Worm (Caenorhabditis elegans) whole organism, young adult: ENCODE results near the gene abu-12.

Experiments used
- B0019.2 ChIP-seq: fragments of 200-800 bp; sonication (Bioruptor generic); conservative IDR thresholded peaks from 2 replicates; pipeline ENCODE4 v1.3.6; 2022; ENCODE audit warnings: missing genetic modification reagents, missing genetic modification characterization, missing compliant biosample characterization
- B0336.3 ChIP-seq: fragments of 200-800 bp; sonication (Bioruptor generic); IDR thresholded peaks from 2 replicates; pipeline ENCODE4 v1.3.6; 2022; ENCODE audit warnings: missing genetic modification characterization, missing compliant biosample characterization
- D2030.7 ChIP-seq: fragments of 200-800 bp; sonication (Bioruptor generic); IDR thresholded peaks from 2 replicates; pipeline ENCODE4 v1.3.6; 2022; ENCODE audit warnings: missing genetic modification reagents, missing genetic modification characterization, missing compliant biosample characterization
- F55B11.4 ChIP-seq: sonication (generic microtip); optimal IDR thresholded peaks from 2 replicates; lab custom pipeline; 2016; ENCODE audit warnings: missing compliant biosample characterization, missing genetic modification characterization, borderline replicate concordance; ENCODE audit not compliant: insufficient read depth
- F57A8.1 ChIP-seq: fragments of 200-800 bp; sonication (Bioruptor generic); optimal IDR thresholded peaks from 2 replicates; lab custom pipeline; 2018; ENCODE audit warnings: mild to moderate bottlenecking, missing genetic modification characterization, moderate library complexity, missing compliant biosample characterization
- F57C9.4 ChIP-seq: sonication (generic microtip); optimal IDR thresholded peaks from 2 replicates; lab custom pipeline; 2017; ENCODE audit warnings: mild to moderate bottlenecking, missing genetic modification characterization, missing compliant biosample characterization
- Y67H2A.10 ChIP-seq: fragments of 200-800 bp; sonication (Bioruptor generic); conservative IDR thresholded peaks from 2 replicates; pipeline ENCODE4 v1.3.6; 2022; ENCODE audit warnings: missing genetic modification reagents, missing genetic modification characterization, missing compliant biosample characterization
- akir-1 ChIP-seq: fragments of 200-800 bp; sonication (Bioruptor generic); optimal IDR thresholded peaks from 2 replicates; lab custom pipeline; 2018; ENCODE audit warnings: mild to moderate bottlenecking, missing genetic modification characterization, moderate library complexity, missing compliant biosample characterization
- aptf-2 ChIP-seq: fragments of 200-800 bp; sonication (Bioruptor generic); conservative IDR thresholded peaks from 2 replicates; pipeline ENCODE4 v1.3.6; 2022; ENCODE audit warnings: missing genetic modification reagents, missing genetic modification characterization, missing compliant biosample characterization
- attf-6 ChIP-seq: fragments of 200-800 bp; sonication (Bioruptor generic); IDR thresholded peaks from 2 replicates; pipeline ENCODE4 v1.3.6; 2022; ENCODE audit warnings: missing genetic modification reagents, missing genetic modification characterization, missing compliant biosample characterization
- bed-1 ChIP-seq: fragments of 200-800 bp; sonication (Bioruptor generic); IDR thresholded peaks from 2 replicates; pipeline ENCODE4 v1.3.6; 2022; ENCODE audit warnings: missing genetic modification reagents, missing genetic modification characterization, missing compliant biosample characterization
- cebp-2 ChIP-seq: fragments of 200-800 bp; sonication (Bioruptor generic); IDR thresholded peaks from 2 replicates; pipeline ENCODE4 v1.3.6; 2022; ENCODE audit warnings: missing genetic modification characterization, missing compliant biosample characterization
- ceh-40 ChIP-seq: fragments of 200-800 bp; sonication (Bioruptor generic); IDR thresholded peaks from 2 replicates; pipeline ENCODE4 v1.3.6; 2022; ENCODE audit warnings: missing genetic modification characterization, missing compliant biosample characterization
- ceh-58 ChIP-seq: fragments of 200-800 bp; sonication (Bioruptor generic); IDR thresholded peaks from 2 replicates; pipeline ENCODE4 v1.3.6; 2022; ENCODE audit warnings: missing genetic modification characterization, missing compliant biosample characterization
- ceh-91 ChIP-seq: fragments of 200-800 bp; sonication (Bioruptor generic); IDR thresholded peaks from 2 replicates; pipeline ENCODE4 v1.3.6; 2022; ENCODE audit warnings: missing genetic modification reagents, missing genetic modification characterization, missing compliant biosample characterization
- die-1 ChIP-seq: sonication (generic microtip); optimal IDR thresholded peaks from 2 replicates; lab custom pipeline; 2016; ENCODE audit warnings: missing genotype, mild to moderate bottlenecking, missing genetic modification characterization, missing compliant biosample characterization
- gei-17 ChIP-seq: fragments of 200-800 bp; sonication (Bioruptor generic); optimal IDR thresholded peaks from 2 replicates; lab custom pipeline; 2018; ENCODE audit warnings: mild to moderate bottlenecking, missing genetic modification characterization, missing compliant biosample characterization
- hlh-12 ChIP-seq: sonication (generic microtip); optimal IDR thresholded peaks from 2 replicates; lab custom pipeline; 2016; ENCODE audit warnings: missing genetic modification characterization, missing compliant biosample characterization
- hmg-1.2 ChIP-seq: fragments of 200-800 bp; sonication (Bioruptor generic); IDR thresholded peaks from 2 replicates; pipeline ENCODE4 v1.3.6; 2022; ENCODE audit warnings: missing genetic modification reagents, missing genetic modification characterization, missing compliant biosample characterization
- hmg-20 ChIP-seq: fragments of 200-800 bp; sonication (Bioruptor generic); IDR thresholded peaks from 2 replicates; pipeline ENCODE4 v1.3.6; 2022; ENCODE audit warnings: missing genetic modification reagents, missing genetic modification characterization, missing compliant biosample characterization
- hrde-1 ChIP-seq: sonication (generic microtip); optimal IDR thresholded peaks from 2 replicates; lab custom pipeline; 2016; ENCODE audit warnings: missing genetic modification characterization, mild to moderate bottlenecking, missing compliant biosample characterization, moderate library complexity, missing genotype, missing genetic modification reagents, borderline replicate concordance
- hsf-1 ChIP-seq: fragments of 200-800 bp; sonication (Bioruptor generic); IDR thresholded peaks from 2 replicates; pipeline ENCODE4 v1.3.6; 2022; ENCODE audit warnings: missing genetic modification reagents, missing genetic modification characterization, missing compliant biosample characterization
- lag-1 ChIP-seq: fragments of 200-800 bp; sonication (Bioruptor generic); IDR thresholded peaks from 2 replicates; pipeline ENCODE4 v1.3.6; 2022; ENCODE audit warnings: missing genetic modification reagents, missing genetic modification characterization, missing compliant biosample characterization
- lin-35 ChIP-seq, 3 experiments: fragments of 150-350 bp in 2 of 3; sonication (generic microtip) in 1 of 3; optimal IDR thresholded peaks; 2 replicates each; lab custom pipeline; 2014 to 2018; ENCODE audit warnings: missing biosample characterization in 3 of 3, missing genetic modification characterization in 3 of 3, missing genetic modification reagents in 3 of 3
- lin-40 ChIP-seq: sonication (generic microtip); optimal IDR thresholded peaks from 2 replicates; lab custom pipeline; 2016; ENCODE audit warnings: missing genetic modification characterization, mild to moderate bottlenecking, missing compliant biosample characterization, missing genotype, missing genetic modification reagents
- lin-54 ChIP-seq: fragments of 200-800 bp; sonication (Bioruptor generic); optimal IDR thresholded peaks from 2 replicates; lab custom pipeline; 2018; ENCODE audit warnings: mild to moderate bottlenecking, missing genetic modification characterization, missing compliant biosample characterization
- lir-1 ChIP-seq: fragments of 200-800 bp; sonication (Bioruptor generic); conservative IDR thresholded peaks from 2 replicates; pipeline ENCODE4 v1.3.6; 2022; ENCODE audit warnings: missing genetic modification reagents, missing genetic modification characterization, missing compliant biosample characterization
- madf-10 ChIP-seq: sonication (generic microtip); optimal IDR thresholded peaks from 2 replicates; lab custom pipeline; 2016; ENCODE audit warnings: mild to moderate bottlenecking, missing genetic modification characterization, missing compliant biosample characterization
- madf-6 ChIP-seq: fragments of 200-800 bp; sonication (Bioruptor generic); IDR thresholded peaks from 2 replicates; pipeline ENCODE4 v1.3.6; 2022; ENCODE audit warnings: missing genetic modification reagents, missing genetic modification characterization, missing compliant biosample characterization
- mcd-1 ChIP-seq: fragments of 200-800 bp; sonication (Bioruptor generic); IDR thresholded peaks from 2 replicates; pipeline ENCODE4 v1.3.6; 2022; ENCODE audit warnings: missing genetic modification reagents, missing genetic modification characterization, missing compliant biosample characterization
- repo-1 ChIP-seq: sonication (generic microtip); optimal IDR thresholded peaks from 2 replicates; lab custom pipeline; 2017; ENCODE audit warnings: mild to moderate bottlenecking, missing genetic modification characterization, missing compliant biosample characterization
- snpc-3.4 ChIP-seq: sonication (generic microtip); optimal IDR thresholded peaks from 2 replicates; lab custom pipeline; 2017; ENCODE audit warnings: missing genetic modification characterization, mild to moderate bottlenecking, missing compliant biosample characterization, antibody characterized with exemption, moderate library complexity, missing genotype, missing genetic modification reagents
- tbx-9 ChIP-seq: sonication (generic microtip); optimal IDR thresholded peaks from 2 replicates; lab custom pipeline; 2016; ENCODE audit warnings: borderline replicate concordance, missing genetic modification characterization, inconsistent platforms, missing compliant biosample characterization
- tlf-1 ChIP-seq: fragments of 200-800 bp; sonication (Bioruptor generic); optimal IDR thresholded peaks from 2 replicates; lab custom pipeline; 2018; ENCODE audit warnings: mild to moderate bottlenecking, missing genetic modification characterization, missing compliant biosample characterization
- unc-62 ChIP-seq: fragments of 150-350 bp; optimal IDR thresholded peaks from 2 replicates; lab custom pipeline; 2014; ENCODE audit warnings: missing biosample characterization, missing genetic modification reagents, missing genetic modification characterization
- ztf-25 ChIP-seq: fragments of 200-800 bp; sonication (Bioruptor generic); IDR thresholded peaks from 2 replicates; pipeline ENCODE4 v1.3.6; 2022; ENCODE audit warnings: missing genetic modification reagents, missing genetic modification characterization, missing compliant biosample characterization
- ztf-28 ChIP-seq: fragments of 200-800 bp; sonication (Bioruptor generic); IDR thresholded peaks from 2 replicates; pipeline ENCODE4 v1.3.6; 2022; ENCODE audit warnings: missing genetic modification reagents, missing genetic modification characterization, missing compliant biosample characterization

The abu-12 gene

ce11 chrX:481150-481549 is 23.7 kb upstream of the abu-12 start, which contains the start of gene che-2:
che-2 (plus strand) TSS chrX:481450.
- TF ChIP-seq hrde-1 (tag; lab: Kevin White, UChicago), result no peak
- TF ChIP-seq hmg-1.2 (GFP tag; lab: Robert Waterston, UW), result no peak
- no peak for TF ChIP-seq ztf-28 (GFP tag; lab: Robert Waterston, UW)
- no peak for TF ChIP-seq F57C9.4
- TF ChIP-seq F57A8.1 (GFP tag; lab: Kevin White, UChicago), result no peak
- no peak for TF ChIP-seq tlf-1 (GFP tag; lab: Kevin White, UChicago)
- no peak for TF ChIP-seq mcd-1
- no peak for TF ChIP-seq B0336.3
- TF ChIP-seq ceh-40 (GFP tag; lab: Robert Waterston, UW), result no peak
- no peak for TF ChIP-seq lin-54 (GFP tag; lab: Kevin White, UChicago)
- TF ChIP-seq akir-1 (GFP tag; lab: Kevin White, UChicago), result no peak

DNA sequence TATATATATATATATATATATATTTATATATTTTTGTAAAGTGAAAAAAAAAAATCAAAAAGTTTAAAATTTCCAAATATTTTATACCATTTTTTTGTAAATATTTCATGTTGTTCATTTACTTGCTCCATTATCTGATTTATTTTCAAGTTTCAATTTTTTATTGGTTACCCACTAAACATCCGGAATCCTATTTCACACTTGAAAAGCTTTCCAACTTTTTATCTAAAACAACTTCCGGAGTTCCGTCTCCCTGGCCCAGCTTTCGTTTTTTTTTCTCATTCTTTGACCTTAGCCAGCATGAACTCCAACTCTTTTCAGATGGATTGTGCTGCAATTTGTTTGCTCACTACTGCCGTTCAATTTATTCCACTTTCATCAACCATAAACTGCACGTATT is 18.9 kb upstream of the abu-12 start, which contains the start of gene F38G1.3:
Gene F38G1.3 (plus strand): TSS at position 301 of the 400 bp plus-strand sequence.
- no peak for TF ChIP-seq repo-1
- TF ChIP-seq hmg-1.2 (GFP tag; lab: Robert Waterston, UW), result no peak
- no peak for TF ChIP-seq hsf-1 (GFP tag; lab: Robert Waterston, UW)
- TF ChIP-seq tbx-9 (tag; lab: Kevin White, UChicago), result no peak
- TF ChIP-seq madf-10 (tag; lab: Kevin White, UChicago), result no peak
- TF ChIP-seq madf-6 (GFP tag; lab: Robert Waterston, UW), result no peak
- no peak for TF ChIP-seq ztf-25
- TF ChIP-seq cebp-2 (GFP tag; lab: Robert Waterston, UW), result no peak
- TF ChIP-seq lag-1 (GFP tag; lab: Robert Waterston, UW), result no peak
- no peak for TF ChIP-seq ceh-91 (GFP tag; lab: Robert Waterston, UW)

DNA sequence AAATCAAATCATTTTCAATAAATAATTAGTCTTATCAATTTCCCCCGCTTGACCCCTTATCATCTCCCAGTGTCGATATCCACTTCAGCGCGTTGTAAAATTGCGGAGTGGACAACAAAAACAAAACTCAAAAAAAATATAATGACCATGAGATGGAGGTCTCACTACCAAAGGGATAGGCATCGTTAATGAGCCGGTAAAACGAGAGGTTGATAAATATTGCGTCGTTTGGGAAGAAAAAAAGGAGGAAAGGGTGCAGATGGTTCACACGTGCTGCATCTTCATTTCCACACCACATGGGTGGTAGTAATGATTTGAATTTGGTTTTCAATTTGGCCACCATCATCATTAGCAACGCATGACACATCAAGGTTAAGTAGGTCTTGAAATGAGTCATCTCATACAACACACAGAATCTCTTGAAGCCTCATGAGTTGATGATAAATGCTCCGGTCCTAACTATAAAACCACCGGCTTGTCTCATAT is 10.0 kb upstream of the abu-12 start:
- TF ChIP-seq tlf-1 (GFP tag; lab: Kevin White, UChicago) (no peak), die-1 (no peak), gei-17 (GFP tag; lab: Kevin White, UChicago) (no peak), unc-62 (GFP tag; lab: Kevin White, UChicago) (no peak), F55B11.4 (tag; lab: Kevin White, UChicago) (no peak), lin-40 (no peak), Y67H2A.10 (GFP tag; lab: Robert Waterston, UW) (no peak), snpc-3.4 (tag; lab: Kevin White, UChicago) (no peak), hmg-20 (no peak), lin-35 (GFP tag; optimal IDR thresholded peaks at IDR 0.05; lab: Kevin White, UChicago) (no peak), hlh-12 (tag; lab: Kevin White, UChicago) (no peak), ztf-28 (GFP tag; lab: Robert Waterston, UW) (no peak), lir-1 (GFP tag; lab: Robert Waterston, UW) (no peak), attf-6 (GFP tag; lab: Robert Waterston, UW) (no peak)

ce11 chrX:465931-466330 is 8.5 kb upstream of the abu-12 start:
- 0 out of 2 replicates have a peak, but pooled peaks have one; percentile 53 for TF ChIP-seq ceh-58 (GFP tag; lab: Robert Waterston, UW)
- TF ChIP-seq bed-1 (GFP tag; lab: Robert Waterston, UW), result 0 out of 2 replicates have a peak, but pooled peaks have one; percentile 11
- peak; percentile 26 for TF ChIP-seq D2030.7 (GFP tag; lab: Robert Waterston, UW)
- 0 out of 2 replicates have a peak, but pooled peaks have one; percentile 8 for TF ChIP-seq B0019.2 (GFP tag; lab: Robert Waterston, UW)
- TF ChIP-seq aptf-2 (GFP tag; lab: Robert Waterston, UW), result 0 out of 2 replicates have a peak, but pooled peaks have one; percentile 23
